1 fruit fly cellular context compared by ENCODE assay signal in the genomic region with DNA sequence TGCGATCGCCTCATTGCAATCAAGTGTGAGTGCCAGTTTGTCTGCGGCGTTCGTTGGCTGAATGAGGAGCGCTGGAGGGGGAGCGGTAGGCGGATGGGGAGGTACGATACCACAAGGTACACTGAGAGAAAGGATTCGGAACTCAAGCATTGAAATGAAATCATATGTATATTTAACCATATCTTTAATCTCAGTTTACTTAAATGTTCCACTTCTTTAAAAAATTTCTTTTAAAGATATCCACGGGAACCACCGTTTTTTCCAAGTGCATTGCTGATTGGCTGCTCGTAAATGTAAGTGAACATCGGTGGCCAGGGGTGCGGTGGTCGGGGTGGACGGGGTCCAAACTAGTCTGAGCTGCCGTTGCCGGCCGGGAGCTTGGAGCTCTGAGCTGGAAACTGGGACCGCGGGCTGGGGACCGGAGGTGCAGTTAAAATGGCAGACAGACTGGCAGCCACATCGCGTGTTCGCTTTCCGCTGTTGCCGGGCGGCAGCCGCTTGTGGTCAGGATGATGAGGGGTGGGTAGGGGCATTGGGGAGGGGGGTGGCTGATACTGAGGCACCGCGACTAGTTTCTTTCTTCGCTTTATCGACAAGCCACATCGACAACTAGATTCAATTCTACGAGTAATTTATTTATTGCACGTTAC.
A peak's percentile ranks its signal among the peaks of the same experiment; 100 is the strongest.
TF ChIP-seq lines count a peak whose summit lies in the region.

No protein-coding gene starts in this region.

TF ChIP-seq in whole organism, embryonic, 481 proteins besides CTCF, POLR2A, EP300 and RAD21 (continued from another document and continues in another):
- TF ChIP-seq dan (GFP tag; IDR thresholded peaks at IDR 0.05; lab: Robert Waterston, UW) (peak; percentile 87), Bteb2 (GFP tag; optimal IDR thresholded peaks at IDR 0.05; lab: Kevin White, UChicago) (peak; percentile 82), dati (GFP tag; IDR thresholded peaks at IDR 0.05; lab: Robert Waterston, UW) (peak; percentile 92), trem (tag; optimal IDR thresholded peaks at IDR 0.05; lab: Kevin White, UChicago) (peak; percentile 94), CG43689 (GFP tag; IDR thresholded peaks at IDR 0.05; lab: Robert Waterston, UW) (peak; percentile 92), D19B (GFP tag; optimal IDR thresholded peaks at IDR 0.05; lab: Kevin White, UChicago) (peak; percentile 43), lmd (GFP tag; IDR thresholded peaks at IDR 0.05; lab: Robert Waterston, UW) (peak; percentile 97), CG8765 (GFP tag; IDR thresholded peaks at IDR 0.05; lab: Robert Waterston, UW) (peak; percentile 76; the same call in 1 of the 2 replicates), schlank (tag; optimal IDR thresholded peaks at IDR 0.05; lab: Kevin White, UChicago) (peak; percentile 71), bcd (GFP tag; optimal IDR thresholded peaks at IDR 0.05; lab: Kevin White, UChicago) (peak; percentile 92), CG3163 (GFP tag; optimal IDR thresholded peaks at IDR 0.05; lab: Kevin White, UChicago) (peak; percentile 83), CG1832 (GFP tag; optimal IDR thresholded peaks at IDR 0.05; lab: Kevin White, UChicago) (no peak), CG8089 (GFP tag; optimal IDR thresholded peaks at IDR 0.05; lab: Kevin White, UChicago) (peak; percentile 96), jing (GFP tag; optimal IDR thresholded peaks at IDR 0.05; lab: Kevin White, UChicago) (peak; percentile 97), run (tag; optimal IDR thresholded peaks at IDR 0.05; lab: Kevin White, UChicago) (peak; percentile 92), stc (GFP tag; IDR thresholded peaks at IDR 0.05; lab: Robert Waterston, UW) (peak; percentile 97), tap (tag; optimal IDR thresholded peaks at IDR 0.05; lab: Kevin White, UChicago) (peak; percentile 94), CG4617 (GFP tag; optimal IDR thresholded peaks at IDR 0.05; lab: Kevin White, UChicago; ENCODE audit: borderline replicate concordance) (peak; percentile 88), Hmx (GFP tag; optimal IDR thresholded peaks at IDR 0.05; lab: Kevin White, UChicago) (peak; percentile 58), CG12236 (GFP tag; optimal IDR thresholded peaks at IDR 0.05; lab: Kevin White, UChicago) (peak; percentile 87), pzg (GFP tag; optimal IDR thresholded peaks at IDR 0.05; lab: Kevin White, UChicago) (no peak), CG5953 (GFP tag; IDR thresholded peaks at IDR 0.05; lab: Robert Waterston, UW) (peak; percentile 96), HmgZ (tag; optimal IDR thresholded peaks at IDR 0.05; lab: Kevin White, UChicago) (peak; percentile 96), Optix (GFP tag; IDR thresholded peaks at IDR 0.05; lab: Robert Waterston, UW) (peak; percentile 98), exex (tag; optimal IDR thresholded peaks at IDR 0.05; lab: Kevin White, UChicago) (peak; percentile 51), ab (GFP tag; optimal IDR thresholded peaks at IDR 0.05; lab: Kevin White, UChicago) (peak; percentile 88), CG18619 (GFP tag; optimal IDR thresholded peaks at IDR 0.05; lab: Kevin White, UChicago) (peak; percentile 91), Sox102F (GFP tag; optimal IDR thresholded peaks at IDR 0.05; lab: Kevin White, UChicago) (peak; percentile 98), CG10321 (GFP tag; IDR thresholded peaks at IDR 0.05; lab: Robert Waterston, UW) (peak; percentile 78), Stat92E (GFP tag; optimal IDR thresholded peaks at IDR 0.05; lab: Kevin White, UChicago) (peak in 1 of 3 experiments; percentile 93), HHEX (GFP tag; optimal IDR thresholded peaks at IDR 0.05; lab: Kevin White, UChicago) (peak; percentile 94), C15 (GFP tag; IDR thresholded peaks at IDR 0.05; lab: Robert Waterston, UW) (peak; percentile 90; the same call in 2 of the 3 replicates), CG3995 (GFP tag; optimal IDR thresholded peaks at IDR 0.05; lab: Kevin White, UChicago) (peak; percentile 18), cwo (GFP tag; optimal IDR thresholded peaks at IDR 0.05; lab: Kevin White, UChicago) (peak; percentile 85), CG9215 (GFP tag; IDR thresholded peaks at IDR 0.05; lab: Robert Waterston, UW) (peak; percentile 83), Gsc (GFP tag; IDR thresholded peaks at IDR 0.05; lab: Robert Waterston, UW) (peak; percentile 94), pnt (GFP tag; optimal IDR thresholded peaks at IDR 0.05; lab: Kevin White, UChicago) (peak; percentile 95), CG2202 (tag; optimal IDR thresholded peaks at IDR 0.05; lab: Kevin White, UChicago) (peak; percentile 96), CG18011 (GFP tag; optimal IDR thresholded peaks at IDR 0.05; lab: Kevin White, UChicago) (peak; percentile 74), CG9609 (GFP tag; optimal IDR thresholded peaks at IDR 0.05; lab: Kevin White, UChicago) (peak; percentile 94), Lhr (GFP tag; optimal IDR thresholded peaks at IDR 0.05; lab: Kevin White, UChicago) (peak; percentile 96), CrebB (tag; optimal IDR thresholded peaks at IDR 0.05; lab: Kevin White, UChicago) (peak; percentile 93), cad (GFP tag; optimal IDR thresholded peaks at IDR 0.05; lab: Kevin White, UChicago) (no peak), slou (GFP tag; optimal IDR thresholded peaks at IDR 0.05; lab: Kevin White, UChicago) (peak; percentile 49), CG17361 (GFP tag; IDR thresholded peaks at IDR 0.05; lab: Robert Waterston, UW) (peak; percentile 97), HmgD (GFP tag; optimal IDR thresholded peaks at IDR 0.05; lab: Kevin White, UChicago) (peak; percentile 77), aop (GFP tag; IDR thresholded peaks at IDR 0.05; lab: Robert Waterston, UW) (peak; percentile 95), fd3F (GFP tag; optimal IDR thresholded peaks at IDR 0.05; lab: Kevin White, UChicago) (peak; percentile 84), tin (GFP tag; optimal IDR thresholded peaks at IDR 0.05; lab: Kevin White, UChicago) (peak; percentile 97), Poxn (GFP tag; IDR thresholded peaks at IDR 0.05; lab: Robert Waterston, UW) (peak; percentile 41; the same call in 1 of the 2 replicates), Lim3 (GFP tag; IDR thresholded peaks at IDR 0.05; lab: Robert Waterston, UW) (peak; percentile 96), Hr51 (GFP tag; optimal IDR thresholded peaks at IDR 0.05; lab: Kevin White, UChicago) (peak; percentile 89 to 97), HLHmδ (GFP tag; optimal IDR thresholded peaks at IDR 0.05; lab: Kevin White, UChicago) (no peak), Mad (GFP tag; optimal IDR thresholded peaks at IDR 0.05; lab: Kevin White, UChicago) (peak; percentile 93), Ssrp (tag; optimal IDR thresholded peaks at IDR 0.05; lab: Kevin White, UChicago) (peak; percentile 96), CG8359 (GFP tag; optimal IDR thresholded peaks at IDR 0.05; lab: Kevin White, UChicago; ENCODE audit: borderline replicate concordance) (peak; percentile 91), Dll (GFP tag; IDR thresholded peaks at IDR 0.05; lab: Robert Waterston, UW; ENCODE audit: partially characterized antibody) (no peak), Lpt (GFP tag; optimal IDR thresholded peaks at IDR 0.05; lab: Kevin White, UChicago) (no peak), CG9437 (GFP tag; optimal IDR thresholded peaks at IDR 0.05; lab: Kevin White, UChicago) (peak; percentile 88), cato (GFP tag; optimal IDR thresholded peaks at IDR 0.05; lab: Kevin White, UChicago; ENCODE audit: borderline replicate concordance) (peak; percentile 90), Neu2 (GFP tag; optimal IDR thresholded peaks at IDR 0.05; lab: Kevin White, UChicago; ENCODE audit: borderline replicate concordance) (peak; percentile 23), Hr78 (GFP tag; optimal IDR thresholded peaks at IDR 0.05; lab: Kevin White, UChicago) (peak in 1 of 2 experiments; percentile 92), CG4424 (GFP tag; optimal IDR thresholded peaks at IDR 0.05; lab: Kevin White, UChicago) (peak; percentile 95), CG10959 (GFP tag; IDR thresholded peaks at IDR 0.05; lab: Robert Waterston, UW) (peak; percentile 94), CG12942 (GFP tag; optimal IDR thresholded peaks at IDR 0.05; lab: Kevin White, UChicago) (peak; percentile 93), gt (GFP tag; IDR thresholded peaks at IDR 0.05; lab: Robert Waterston, UW) (peak; percentile 94), CG6254 (GFP tag; optimal IDR thresholded peaks at IDR 0.05; lab: Kevin White, UChicago) (peak; percentile 96), Xrp1 (GFP tag; IDR thresholded peaks at IDR 0.05; lab: Robert Waterston, UW) (peak; percentile 98), eve (GFP tag; optimal IDR thresholded peaks at IDR 0.05; lab: Kevin White, UChicago) (peak in 1 of 2 experiments; percentile 97), pan (optimal IDR thresholded peaks at IDR 0.05; lab: Kevin White, UChicago) (no peak), pan (GFP tag; optimal IDR thresholded peaks at IDR 0.05 in 1 of 2, IDR thresholded peaks at IDR 0.05 in 1 of 2) (peak in 1 of 2 experiments; percentile 97), NK7.1 (GFP tag; optimal IDR thresholded peaks at IDR 0.05; lab: Kevin White, UChicago) (peak; percentile 94), gcm (GFP tag; optimal IDR thresholded peaks at IDR 0.05; lab: Kevin White, UChicago) (peak; percentile 96), CG15514 (GFP tag; optimal IDR thresholded peaks at IDR 0.05; lab: Kevin White, UChicago) (peak; percentile 77), CkIIα-i1 (GFP tag; IDR thresholded peaks at IDR 0.05; lab: Robert Waterston, UW) (peak; percentile 80; the same call in 1 of the 2 replicates), CG32772 (GFP tag; IDR thresholded peaks at IDR 0.05; lab: Robert Waterston, UW) (peak; percentile 97), Hey (tag; optimal IDR thresholded peaks at IDR 0.05; lab: Kevin White, UChicago) (peak; percentile 72), kay (GFP tag; optimal IDR thresholded peaks at IDR 0.05; lab: Kevin White, UChicago) (peak; percentile 87), ara (GFP tag; IDR thresholded peaks at IDR 0.05; lab: Robert Waterston, UW) (peak; percentile 98), CG13296 (GFP tag; optimal IDR thresholded peaks at IDR 0.05; lab: Kevin White, UChicago) (peak; percentile 82), esg (GFP tag; conservative IDR thresholded peaks at IDR 0.05; lab: Robert Waterston, UW) (peak; percentile 98), pros (GFP tag; optimal IDR thresholded peaks at IDR 0.05; lab: Kevin White, UChicago) (peak; percentile 67), CG6272 (GFP tag; IDR thresholded peaks at IDR 0.05; lab: Robert Waterston, UW) (peak; percentile 92), CG4730 (GFP tag; IDR thresholded peaks at IDR 0.05; lab: Robert Waterston, UW) (peak; percentile 93), lbe (GFP tag; optimal IDR thresholded peaks at IDR 0.05; lab: Kevin White, UChicago) (peak; percentile 88), CG3281 (GFP tag; optimal IDR thresholded peaks at IDR 0.05; lab: Kevin White, UChicago) (peak; percentile 84), Trl (optimal IDR thresholded peaks at IDR 0.05; lab: Kevin White, UChicago) (no peak), Trl (GFP tag; optimal IDR thresholded peaks at IDR 0.05; lab: Kevin White, UChicago) (peak; percentile 94), NC2α (GFP tag; optimal IDR thresholded peaks at IDR 0.05; lab: Kevin White, UChicago) (peak; percentile 94), CG12219 (GFP tag; optimal IDR thresholded peaks at IDR 0.05; lab: Kevin White, UChicago) (peak; percentile 97), inv (GFP tag; IDR thresholded peaks at IDR 0.05; lab: Robert Waterston, UW; ENCODE audit: partially characterized antibody) (no peak), CG10366 (GFP tag; IDR thresholded peaks at IDR 0.05; lab: Robert Waterston, UW) (peak; percentile 98), CG10979 (tag; optimal IDR thresholded peaks at IDR 0.05; lab: Kevin White, UChicago) (peak; percentile 98), Sox100B (GFP tag; optimal IDR thresholded peaks at IDR 0.05; lab: Kevin White, UChicago) (peak; percentile 96), CG12104 (GFP tag; optimal IDR thresholded peaks at IDR 0.05; lab: Kevin White, UChicago) (peak; percentile 84), CG10267 (tag; optimal IDR thresholded peaks at IDR 0.05; lab: Kevin White, UChicago) (peak; percentile 90), CG7372 (GFP tag; IDR thresholded peaks at IDR 0.05; lab: Robert Waterston, UW) (peak; percentile 92), Elba2 (GFP tag; optimal IDR thresholded peaks at IDR 0.05; lab: Kevin White, UChicago) (no peak), vnd (GFP tag; IDR thresholded peaks at IDR 0.05; lab: Robert Waterston, UW; ENCODE audit: partially characterized antibody) (no peak), caup (GFP tag; optimal IDR thresholded peaks at IDR 0.05; lab: Kevin White, UChicago; ENCODE audit: severe bottlenecking) (peak; percentile 90), unpg (GFP tag; optimal IDR thresholded peaks at IDR 0.05; lab: Kevin White, UChicago) (peak; percentile 97), sna (GFP tag; IDR thresholded peaks at IDR 0.05; lab: Robert Waterston, UW; ENCODE audit: partially characterized antibody) (no peak), Usf (GFP tag; optimal IDR thresholded peaks at IDR 0.05; lab: Kevin White, UChicago) (peak; percentile 78), nerfin-2 (GFP tag; IDR thresholded peaks at IDR 0.05; lab: Robert Waterston, UW; ENCODE audit: partially characterized antibody) (no peak), Eip74EF (GFP tag; optimal IDR thresholded peaks at IDR 0.05; lab: Kevin White, UChicago) (peak in 1 of 2 experiments; percentile 91), Taf1 (GFP tag; IDR thresholded peaks at IDR 0.05; lab: Robert Waterston, UW) (peak; percentile 81), lov (optimal IDR thresholded peaks at IDR 0.05; lab: Kevin White, UChicago) (no peak), lov (GFP tag; IDR thresholded peaks at IDR 0.05; lab: Robert Waterston, UW) (peak; percentile 97), Spps (tag; optimal IDR thresholded peaks at IDR 0.05; lab: Kevin White, UChicago) (peak; percentile 93), sim (GFP tag; IDR thresholded peaks at IDR 0.05; lab: Robert Waterston, UW) (peak; percentile 95), Doc2 (GFP tag; IDR thresholded peaks at IDR 0.05; lab: Robert Waterston, UW) (peak; percentile 73; the same call in 1 of the 2 replicates), CG4328 (GFP tag; optimal IDR thresholded peaks at IDR 0.05; lab: Kevin White, UChicago) (peak; percentile 94), CG10147 (GFP tag; optimal IDR thresholded peaks at IDR 0.05; lab: Kevin White, UChicago) (peak; percentile 88), CG11695 (GFP tag; IDR thresholded peaks at IDR 0.05; lab: Robert Waterston, UW) (peak; percentile 95), Tbp (GFP tag; optimal IDR thresholded peaks at IDR 0.05; lab: Kevin White, UChicago) (no peak), Hsf (GFP tag; optimal IDR thresholded peaks at IDR 0.05; lab: Kevin White, UChicago) (peak; percentile 96), CG4404 (GFP tag; IDR thresholded peaks at IDR 0.05; lab: Robert Waterston, UW) (peak; percentile 90), CG31388 (GFP tag; optimal IDR thresholded peaks at IDR 0.05; lab: Kevin White, UChicago) (peak; percentile 93), cas (GFP tag; IDR thresholded peaks at IDR 0.05; lab: Robert Waterston, UW) (peak; percentile 67; the same call in 1 of the 2 replicates), MTF-1 (GFP tag; optimal IDR thresholded peaks at IDR 0.05; lab: Kevin White, UChicago; ENCODE audit: borderline replicate concordance) (peak; percentile 94)
